Fruit fly (Drosophila melanogaster): ENCODE measurements around the gene fmt.

- no peak for TF ChIP-seq CG34367 (tag; optimal IDR thresholded peaks at IDR 0.05)
- no peak for TF ChIP-seq CG12605 (GFP tag; IDR thresholded peaks at IDR 0.05)
- no peak for TF ChIP-seq gl (tag; optimal IDR thresholded peaks at IDR 0.05)
- no peak for TF ChIP-seq Pif1A (GFP tag; optimal IDR thresholded peaks at IDR 0.05)
- no peak for TF ChIP-seq CG8301 (tag; optimal IDR thresholded peaks at IDR 0.05)
- no peak for TF ChIP-seq CG9948 (tag; optimal IDR thresholded peaks at IDR 0.05)
- TF ChIP-seq CG15710 (tag; optimal IDR thresholded peaks at IDR 0.05) = no peak
- TF ChIP-seq Snoo (tag; optimal IDR thresholded peaks at IDR 0.05) = no peak
- TF ChIP-seq D1 (tag; optimal IDR thresholded peaks at IDR 0.05) = no peak
- TF ChIP-seq fd96Ca (GFP tag; IDR thresholded peaks at IDR 0.05) = no peak
- TF ChIP-seq Pif1B (GFP tag; optimal IDR thresholded peaks at IDR 0.05) = no peak
- peak; percentile 59 for TF ChIP-seq EcR (GFP tag; optimal IDR thresholded peaks at IDR 0.05)
Measured at dm6 chr3L:6141538-6141937, 32.1 kb downstream of the fmt start.

Measured in whole organism, pupa.